Worm (Caenorhabditis elegans) whole organism, early embryonic: ENCODE results near the gene sta-1.
"Not testable (repeated sequence)": the region's sequence is repeated elsewhere in the genome, so short reads cannot be mapped to it uniquely, and the experiment has no call there.

Source experiments
- B0310.2 ChIP-seq: sonication (generic microtip); optimal IDR thresholded peaks from 2 replicates; lab custom pipeline; 2016; ENCODE audit warnings: mild to moderate bottlenecking, missing genetic modification characterization, missing compliant biosample characterization
- aly-1 ChIP-seq: sonication (generic microtip); optimal IDR thresholded peaks from 2 replicates; lab custom pipeline; 2016; ENCODE audit warnings: missing genetic modification characterization, missing compliant biosample characterization
- ama-1 ChIP-seq: fragments of 150-350 bp; optimal IDR thresholded peaks from 2 replicates; lab custom pipeline; 2014
- ets-7 ChIP-seq: sonication (generic microtip); optimal IDR thresholded peaks from 2 replicates; lab custom pipeline; 2016; ENCODE audit warnings: missing genotype, missing genetic modification characterization, missing compliant biosample characterization
- flt-1 ChIP-seq: fragments of 200-800 bp; sonication (Bioruptor generic); IDR thresholded peaks from 2 replicates; pipeline ENCODE4 v1.3.6; 2022; ENCODE audit warnings: missing genetic modification characterization, missing compliant biosample characterization
- hmbx-1 ChIP-seq: sonication (generic microtip); optimal IDR thresholded peaks from 2 replicates; lab custom pipeline; 2016; ENCODE audit warnings: mild to moderate bottlenecking, missing genetic modification characterization, missing compliant biosample characterization
- hmg-4 ChIP-seq: fragments of 200-800 bp; sonication (Bioruptor generic); optimal IDR thresholded peaks from 2 replicates; lab custom pipeline; 2018; ENCODE audit warnings: mild to moderate bottlenecking, missing genetic modification characterization, missing compliant biosample characterization
- pes-1 ChIP-seq: fragments of 200-800 bp; sonication (Bioruptor generic); IDR thresholded peaks from 2 replicates; pipeline ENCODE4 v1.3.6; 2022; ENCODE audit warnings: missing genetic modification reagents, missing genetic modification characterization, missing compliant biosample characterization
- scrt-1 ChIP-seq: fragments of 200-800 bp; sonication (Bioruptor generic); IDR thresholded peaks from 2 replicates; pipeline ENCODE4 v1.3.6; 2022; ENCODE audit warnings: missing genetic modification characterization, missing compliant biosample characterization
- sea-1 ChIP-seq: fragments of 200-800 bp; sonication (Bioruptor generic); conservative IDR thresholded peaks from 2 replicates; pipeline ENCODE4 v1.3.6; 2022; ENCODE audit warnings: missing genetic modification characterization, missing compliant biosample characterization
- tbx-11 ChIP-seq: fragments of 200-800 bp; sonication (Bioruptor generic); IDR thresholded peaks from 2 replicates; pipeline ENCODE4 v1.3.6; 2022; ENCODE audit warnings: missing genetic modification characterization, missing compliant biosample characterization
- tbx-37 ChIP-seq: fragments of 200-800 bp; sonication (Bioruptor generic); conservative IDR thresholded peaks from 2 replicates; pipeline ENCODE4 v1.3.6; 2022; ENCODE audit warnings: missing genetic modification reagents, missing genetic modification characterization, missing compliant biosample characterization

DNA sequence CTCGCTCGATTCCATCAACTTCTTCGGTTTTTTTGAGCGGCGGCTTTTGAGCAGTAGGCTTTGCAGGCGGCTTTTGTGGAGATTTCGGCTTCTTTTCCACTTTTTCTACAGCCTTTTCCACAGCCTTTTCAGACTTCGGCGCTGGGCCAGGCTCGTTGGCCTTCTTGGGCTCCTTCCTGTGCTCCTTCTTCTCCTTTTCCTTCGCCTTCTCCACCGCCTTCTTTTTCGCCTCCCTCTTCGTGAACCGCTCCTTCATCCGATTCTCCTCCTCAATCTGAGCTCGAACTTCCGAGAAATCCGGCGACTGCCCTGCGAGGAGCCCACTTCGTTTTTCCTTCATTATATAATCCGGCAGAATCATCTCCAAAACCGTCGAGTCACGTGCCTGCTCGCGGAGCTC lies 15.7 kb upstream of the sta-1 start:
- not testable (repeated sequence) for TF ChIP-seq flt-1 (GFP tag; lab: Robert Waterston, UW); scrt-1; ets-7 (tag; lab: Kevin White, UChicago); B0310.2 (tag; lab: Kevin White, UChicago); tbx-37 (GFP tag; lab: Robert Waterston, UW); ama-1 (lab: Kevin White, UChicago); hmbx-1 (tag; lab: Kevin White, UChicago); tbx-11 (GFP tag; lab: Robert Waterston, UW); sea-1; hmg-4 (GFP tag; lab: Kevin White, UChicago); aly-1 (tag; lab: Kevin White, UChicago)
- TF ChIP-seq pes-1 (GFP tag; lab: Robert Waterston, UW): 0 out of 2 replicates have a peak, but pooled peaks have one; percentile 8
